Fruit fly (Drosophila melanogaster) whole organism, embryonic: ENCODE data around the gene Pfas.
A peak's percentile ranks its signal among the peaks of the same experiment; 100 is the strongest.

Experiments used
- CG12769 ChIP-seq: fragments of 200-800 bp; sonication (Bioruptor generic); optimal IDR thresholded peaks from 2 replicates; lab custom pipeline; 2019; ENCODE audit warnings: missing biosample characterization, mild to moderate bottlenecking, missing genetic modification characterization, moderate library complexity
- CG13624 ChIP-seq: fragments of 200-800 bp; sonication (Bioruptor generic); optimal IDR thresholded peaks from 2 replicates; lab custom pipeline; 2016; ENCODE audit warnings: missing biosample characterization, missing genetic modification characterization
- CG15514 ChIP-seq: fragments of 200-800 bp; sonication (Bioruptor generic); optimal IDR thresholded peaks from 3 replicates; lab custom pipeline; 2017; ENCODE audit warnings: missing biosample characterization, missing genetic modification characterization, mild to moderate bottlenecking, moderate library complexity, missing genetic modification reagents
- CG1603 ChIP-seq: fragments of 200-800 bp; sonication (Bioruptor generic); optimal IDR thresholded peaks from 2 replicates; lab custom pipeline; 2019; ENCODE audit warnings: missing biosample characterization, mild to moderate bottlenecking, missing genetic modification characterization, moderate library complexity
- CG18599 ChIP-seq: fragments of 200-800 bp; sonication (Bioruptor generic); optimal IDR thresholded peaks from 3 replicates; lab custom pipeline; 2017; ENCODE audit warnings: missing biosample characterization, missing genetic modification characterization, mild to moderate bottlenecking, moderate library complexity, missing genetic modification reagents
- CG2199 ChIP-seq: fragments of 200-800 bp; sonication (Bioruptor generic); IDR thresholded peaks from 3 replicates; pipeline ENCODE4 v1.3.6; 2022; ENCODE audit warnings: missing biosample characterization, missing genetic modification characterization
- CG2678 ChIP-seq: fragments of 200-800 bp; sonication (Bioruptor generic); optimal IDR thresholded peaks from 3 replicates; lab custom pipeline; 2019; ENCODE audit warnings: missing biosample characterization, mild to moderate bottlenecking, missing genetic modification characterization, moderate library complexity
- CG2875 ChIP-seq: fragments of 200-800 bp; sonication (Bioruptor generic); optimal IDR thresholded peaks from 2 replicates; lab custom pipeline; 2017; ENCODE audit warnings: missing biosample characterization, mild to moderate bottlenecking, missing genetic modification characterization, missing genetic modification reagents
- CG30403 ChIP-seq: fragments of 200-800 bp; sonication (Bioruptor generic); optimal IDR thresholded peaks from 3 replicates; lab custom pipeline; 2016; ENCODE audit warnings: missing biosample characterization, missing genetic modification characterization
- CG31441 ChIP-seq: fragments of 200-800 bp; sonication (Bioruptor generic); IDR thresholded peaks from 2 replicates; pipeline ENCODE4 v1.3.6; 2022; ENCODE audit warnings: missing biosample characterization, missing genetic modification characterization
- CG34422 ChIP-seq: fragments of 200-800 bp; sonication (Bioruptor generic); IDR thresholded peaks from 3 replicates; pipeline ENCODE4 v1.3.6; 2022; ENCODE audit warnings: missing biosample characterization, missing genetic modification characterization
- CG5245 ChIP-seq: fragments of 200-800 bp; sonication (Bioruptor generic); optimal IDR thresholded peaks from 3 replicates; lab custom pipeline; 2016; ENCODE audit warnings: missing biosample characterization, missing genetic modification characterization
- CG6175 ChIP-seq: fragments of 200-800 bp; sonication (Bioruptor generic); IDR thresholded peaks from 3 replicates; pipeline ENCODE4 v1.3.6; 2022; ENCODE audit warnings: missing biosample characterization, missing genetic modification characterization
- CG6854 ChIP-seq: fragments of 200-800 bp; sonication (Bioruptor generic); optimal IDR thresholded peaks from 3 replicates; lab custom pipeline; 2017; ENCODE audit warnings: missing biosample characterization, mild to moderate bottlenecking, missing genetic modification characterization
- CG7357 ChIP-seq: fragments of 200-800 bp; sonication (Bioruptor generic); IDR thresholded peaks from 3 replicates; pipeline ENCODE4 v1.3.6; 2022; ENCODE audit warnings: missing biosample characterization, missing genetic modification characterization
- CG7745 ChIP-seq: fragments of 200-800 bp; sonication (Bioruptor generic); optimal IDR thresholded peaks from 2 replicates; lab custom pipeline; 2018; ENCODE audit warnings: missing biosample characterization, mild to moderate bottlenecking, missing genetic modification characterization, moderate library complexity
- CG7839 ChIP-seq: fragments of 200-800 bp; sonication (Bioruptor generic); optimal IDR thresholded peaks from 3 replicates; lab custom pipeline; 2018; ENCODE audit warnings: missing biosample characterization, mild to moderate bottlenecking, missing genetic modification characterization, moderate library complexity
- CG8290 ChIP-seq, 3 experiments: fragments of 200-800 bp; sonication (Bioruptor generic); optimal IDR thresholded peaks; 2 replicates each; lab custom pipeline; 2016 to 2019; ENCODE audit warnings: missing biosample characterization in 3 of 3, missing genetic modification characterization in 3 of 3, mild to moderate bottlenecking in 2 of 3, moderate library complexity in 1 of 3
- CHES-1-like ChIP-seq: fragments of 200-800 bp; sonication (Bioruptor generic); optimal IDR thresholded peaks from 2 replicates; lab custom pipeline; 2016; ENCODE audit warnings: missing biosample characterization, missing genetic modification characterization
- Dref ChIP-seq: fragments of 200-800 bp; sonication (Bioruptor generic); IDR thresholded peaks from 2 replicates; pipeline ENCODE4 v1.3.6; 2022; ENCODE audit warnings: missing biosample characterization, missing genetic modification characterization
- Drgx ChIP-seq: fragments of 200-800 bp; sonication (Bioruptor generic); IDR thresholded peaks from 2 replicates; pipeline ENCODE4 v1.3.6; 2022; ENCODE audit warnings: missing biosample characterization, missing genetic modification characterization
- Eip74EF ChIP-seq, 2 experiments: fragments of 200-800 bp in 1 of 2; fragments of >200 bp in 1 of 2; sonication (Bioruptor generic) in 1 of 2; optimal IDR thresholded peaks; 2 replicates each; lab custom pipeline; 2017 to 2019; ENCODE audit warnings: missing biosample characterization in 2 of 2, missing genetic modification characterization in 2 of 2, mild to moderate bottlenecking in 1 of 2, moderate library complexity in 1 of 2
- Fer1 ChIP-seq: fragments of 200-800 bp; sonication (Bioruptor generic); optimal IDR thresholded peaks from 2 replicates; lab custom pipeline; 2017; ENCODE audit warnings: missing biosample characterization, mild to moderate bottlenecking, missing genetic modification characterization
- GATAe ChIP-seq: fragments of 200-800 bp; sonication (Bioruptor generic); conservative IDR thresholded peaks from 2 replicates; pipeline ENCODE4 v1.3.6; 2022; ENCODE audit warnings: missing biosample characterization, missing genetic modification characterization
- HHEX ChIP-seq: fragments of 200-800 bp; sonication (Bioruptor generic); optimal IDR thresholded peaks from 3 replicates; lab custom pipeline; 2017; ENCODE audit warnings: missing biosample characterization, mild to moderate bottlenecking, missing genetic modification characterization, missing genetic modification reagents
- HmgD ChIP-seq: fragments of 200-800 bp; sonication (Bioruptor generic); optimal IDR thresholded peaks from 3 replicates; lab custom pipeline; 2016; ENCODE audit warnings: missing biosample characterization, missing genetic modification characterization
- Med ChIP-seq: fragments of 200-800 bp; sonication (Bioruptor generic); peaks from one replicate; lab custom pipeline; 2016; ENCODE audit warnings: missing biosample characterization, missing genetic modification characterization, mild to moderate bottlenecking, inconsistent platforms, moderate library complexity
- Meics ChIP-seq: fragments of 200-800 bp; sonication (Bioruptor generic); optimal IDR thresholded peaks from 2 replicates; lab custom pipeline; 2017; ENCODE audit warnings: missing biosample characterization, mild to moderate bottlenecking, missing genetic modification characterization
- Nf-YA ChIP-seq: fragments of 200-800 bp; sonication (Bioruptor generic); IDR thresholded peaks from 2 replicates; pipeline ENCODE4 v1.3.6; 2022; ENCODE audit warnings: missing biosample characterization, missing genetic modification characterization
- Pdp1 ChIP-seq, 2 experiments: fragments of 200-800 bp; sonication (Bioruptor generic); optimal IDR thresholded peaks; 3 replicates each; lab custom pipeline; 2016; ENCODE audit warnings: missing biosample characterization in 2 of 2, missing genetic modification characterization in 2 of 2, mild to moderate bottlenecking in 1 of 2, moderate library complexity in 1 of 2
- Ssrp ChIP-seq: fragments of 200-800 bp; sonication (Bioruptor generic); optimal IDR thresholded peaks from 2 replicates; lab custom pipeline; 2018; ENCODE audit warnings: missing biosample characterization, mild to moderate bottlenecking, missing genetic modification characterization, moderate library complexity
- ato ChIP-seq: fragments of 200-800 bp; sonication (Bioruptor generic); IDR thresholded peaks from 2 replicates; pipeline ENCODE4 v1.3.6; 2022; ENCODE audit warnings: missing biosample characterization, missing genetic modification characterization; ENCODE audit not compliant: partially characterized antibody
- bcd ChIP-seq: fragments of 200-800 bp; sonication (Bioruptor generic); optimal IDR thresholded peaks from 2 replicates; lab custom pipeline; 2017; ENCODE audit warnings: missing biosample characterization, mild to moderate bottlenecking, missing genetic modification characterization
- cad ChIP-seq: fragments of >200 bp; optimal IDR thresholded peaks from 2 replicates; lab custom pipeline; 2017; ENCODE audit warnings: missing biosample characterization, missing genetic modification characterization
- cas ChIP-seq: fragments of 200-800 bp; sonication (Bioruptor generic); IDR thresholded peaks from 2 replicates; pipeline ENCODE4 v1.3.6; 2022; ENCODE audit warnings: missing biosample characterization, missing genetic modification characterization
- caup ChIP-seq: fragments of 200-800 bp; sonication (Bioruptor generic); optimal IDR thresholded peaks from 3 replicates; lab custom pipeline; 2017; ENCODE audit warnings: missing biosample characterization, mild to moderate bottlenecking, missing genetic modification characterization, moderate library complexity; ENCODE audit not compliant: severe bottlenecking
- crol ChIP-seq: fragments of 200-800 bp; sonication (Bioruptor generic); IDR thresholded peaks from 2 replicates; pipeline ENCODE4 v1.3.6; 2022; ENCODE audit warnings: missing biosample characterization, missing genetic modification characterization
- cwo ChIP-seq: fragments of 200-800 bp; sonication (Bioruptor generic); optimal IDR thresholded peaks from 3 replicates; lab custom pipeline; 2017; ENCODE audit warnings: missing biosample characterization, missing genetic modification characterization, mild to moderate bottlenecking, moderate library complexity, missing genetic modification reagents
- dimm ChIP-seq: fragments of 200-800 bp; sonication (Bioruptor generic); IDR thresholded peaks from 2 replicates; pipeline ENCODE4 v1.3.6; 2022; ENCODE audit warnings: missing biosample characterization, missing genetic modification characterization
- fd102C ChIP-seq: fragments of 200-800 bp; sonication (Bioruptor generic); optimal IDR thresholded peaks from 2 replicates; lab custom pipeline; 2018; ENCODE audit warnings: missing biosample characterization, mild to moderate bottlenecking, missing genetic modification characterization, moderate library complexity
- lab ChIP-seq: fragments of 200-800 bp; sonication (Bioruptor generic); optimal IDR thresholded peaks from 3 replicates; lab custom pipeline; 2017; ENCODE audit warnings: missing biosample characterization, missing genetic modification characterization, mild to moderate bottlenecking, moderate library complexity, missing genetic modification reagents
- mirr ChIP-seq: fragments of 200-800 bp; sonication (Bioruptor generic); optimal IDR thresholded peaks from 3 replicates; lab custom pipeline; 2018; ENCODE audit warnings: missing biosample characterization, mild to moderate bottlenecking, missing genetic modification characterization
- schlank ChIP-seq: fragments of 200-800 bp; sonication (Bioruptor generic); optimal IDR thresholded peaks from 2 replicates; lab custom pipeline; 2018; ENCODE audit warnings: missing biosample characterization, mild to moderate bottlenecking, missing genetic modification characterization
- sd ChIP-seq: fragments of 200-800 bp; sonication (Bioruptor generic); optimal IDR thresholded peaks from 3 replicates; lab custom pipeline; 2018; ENCODE audit warnings: missing biosample characterization, mild to moderate bottlenecking, missing genetic modification characterization, moderate library complexity
- sim ChIP-seq: fragments of 200-800 bp; sonication (Bioruptor generic); IDR thresholded peaks from 2 replicates; pipeline ENCODE4 v1.3.6; 2022; ENCODE audit warnings: missing biosample characterization, missing genetic modification characterization
- sisA ChIP-seq: fragments of 200-800 bp; sonication (Bioruptor generic); IDR thresholded peaks from 2 replicates; pipeline ENCODE4 v1.3.6; 2022; ENCODE audit warnings: missing biosample characterization, missing genetic modification characterization
- sug ChIP-seq: fragments of 200-800 bp; optimal IDR thresholded peaks from 2 replicates; lab custom pipeline; 2019; ENCODE audit warnings: missing biosample characterization, mild to moderate bottlenecking, missing genetic modification characterization, moderate library complexity

Gene Pfas

DNA sequence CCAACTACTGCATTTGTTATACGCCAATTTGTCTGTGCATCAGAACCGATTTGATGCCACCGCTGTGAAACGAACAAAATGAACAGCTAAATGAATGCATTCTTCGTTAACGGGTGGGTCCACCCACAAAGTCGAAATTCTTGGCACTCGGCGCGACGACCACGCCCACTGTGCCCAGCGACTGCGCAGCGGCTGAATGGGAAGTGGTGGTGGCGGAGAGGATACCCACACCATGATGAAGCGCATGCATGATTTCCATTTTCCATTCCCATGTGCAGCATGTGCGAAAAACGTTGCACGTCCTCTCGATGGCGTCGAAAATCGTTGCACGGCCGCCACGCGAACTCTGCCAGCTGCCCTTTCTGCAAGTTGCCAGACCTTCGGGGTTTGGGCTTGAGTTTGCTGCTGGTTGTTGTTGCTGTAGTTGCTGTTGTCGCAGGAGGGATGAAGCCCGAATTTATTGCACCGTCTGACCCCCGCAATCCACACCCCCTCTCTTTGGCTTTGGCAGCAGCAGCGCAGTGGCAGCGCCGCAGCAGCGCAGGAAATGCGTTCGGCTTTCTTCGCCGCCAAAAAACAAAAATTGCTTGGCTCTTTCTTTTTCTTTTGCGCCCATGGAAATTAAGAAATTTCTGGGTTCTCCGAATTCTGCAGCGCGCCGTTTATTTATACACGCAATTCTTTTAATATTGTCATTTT lies 35.4 kb upstream of the Pfas start (continued):
- TF ChIP-seq Eip74EF (GFP tag; optimal IDR thresholded peaks at IDR 0.05; lab: Kevin White, UChicago) = no peak
- TF ChIP-seq cas (GFP tag; lab: Robert Waterston, UW) = no peak
- no peak for TF ChIP-seq CHES-1-like (GFP tag; lab: Kevin White, UChicago)
- TF ChIP-seq dimm (GFP tag; lab: Robert Waterston, UW) = no peak
- TF ChIP-seq CG2199 = peak; percentile 70; the same call in 1 of the 3 replicates
- no peak for TF ChIP-seq Dref (GFP tag; lab: Robert Waterston, UW)
- no peak for TF ChIP-seq Nf-YA (GFP tag; lab: Robert Waterston, UW)
- no peak for TF ChIP-seq Ssrp
- TF ChIP-seq CG7357 (GFP tag; lab: Robert Waterston, UW) = no peak

DNA sequence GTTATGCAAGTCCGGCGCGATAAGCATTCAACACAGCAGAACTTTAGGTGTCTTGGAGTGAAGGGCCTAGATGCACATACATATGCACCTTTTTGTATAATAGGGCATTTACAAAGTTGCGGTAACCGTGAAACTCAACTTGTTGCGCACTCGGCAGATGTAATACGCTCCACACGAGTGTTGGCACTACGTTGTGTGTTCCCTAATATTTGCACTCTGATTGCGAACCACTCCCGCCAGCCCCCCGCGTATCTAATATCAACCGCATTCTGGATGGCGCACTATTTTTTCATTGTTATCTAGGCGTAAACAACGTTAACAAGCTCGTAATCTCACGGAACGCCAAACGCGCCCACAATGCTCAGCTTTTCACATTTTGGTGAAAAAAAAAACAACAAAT lies 34.5 kb upstream of the Pfas start:
- TF ChIP-seq Med (peak; percentile 79), Pdp1 (GFP tag; optimal IDR thresholded peaks at IDR 0.05; lab: Kevin White, UChicago) (peak in 1 of 2 experiments; percentile 31), mirr (peak; percentile 6), ato (no peak), sd (tag; lab: Kevin White, UChicago) (peak; percentile 37), CG2678 (tag; lab: Kevin White, UChicago) (peak; percentile 5), sug (peak; percentile 61), cad (GFP tag; lab: Kevin White, UChicago) (no peak), CG18599 (GFP tag; lab: Kevin White, UChicago) (peak; percentile 16), CG15514 (GFP tag; lab: Kevin White, UChicago) (peak; percentile 23), sim (GFP tag; lab: Robert Waterston, UW) (no peak), CG34422 (GFP tag; lab: Robert Waterston, UW) (no peak), CG1603 (tag; lab: Kevin White, UChicago) (no peak), fd102C (GFP tag; lab: Kevin White, UChicago) (no peak), schlank (tag; lab: Kevin White, UChicago) (peak; percentile 5), cwo (GFP tag; lab: Kevin White, UChicago) (peak; percentile 18), crol (GFP tag; lab: Robert Waterston, UW) (0 out of 2 replicates have a peak, but pooled peaks have one; percentile 9), HHEX (GFP tag; lab: Kevin White, UChicago) (peak; percentile 28), lab (GFP tag; lab: Kevin White, UChicago) (peak; percentile 59), CG6854 (GFP tag; lab: Kevin White, UChicago) (no peak), Fer1 (GFP tag; lab: Kevin White, UChicago) (no peak), CG13624 (GFP tag; lab: Kevin White, UChicago) (no peak), Meics (GFP tag; lab: Kevin White, UChicago) (peak; percentile 18), CG7839 (tag; lab: Kevin White, UChicago) (no peak), CG6175 (GFP tag; lab: Robert Waterston, UW) (0 out of 3 replicates have a peak, but pooled peaks have one; percentile 14), HmgD (GFP tag; lab: Kevin White, UChicago) (no peak), GATAe (GFP tag; lab: Robert Waterston, UW) (0 out of 2 replicates have a peak, but pooled peaks have one; percentile 42), CG31441 (GFP tag; lab: Robert Waterston, UW) (no peak), CG2875 (GFP tag; lab: Kevin White, UChicago) (no peak), caup (GFP tag; lab: Kevin White, UChicago) (peak; percentile 41), bcd (GFP tag; lab: Kevin White, UChicago) (no peak), CG5245 (no peak), CG7745 (tag; lab: Kevin White, UChicago) (no peak), CG8290 (GFP tag; optimal IDR thresholded peaks at IDR 0.05; lab: Kevin White, UChicago) (no peak), CG8290 (tag; optimal IDR thresholded peaks at IDR 0.05; lab: Kevin White, UChicago) (peak in 1 of 2 experiments; percentile 38), CG30403 (GFP tag; lab: Kevin White, UChicago) (no peak), sisA (GFP tag; lab: Robert Waterston, UW) (no peak), Drgx (GFP tag; lab: Robert Waterston, UW) (peak; percentile 28; the same call in 1 of the 2 replicates), CG12769 (tag; lab: Kevin White, UChicago) (peak; percentile 59)
